Fruit fly (Drosophila melanogaster): ENCODE results near the gene Acsx4.

dm6 chr3R:19778065-19778800 lies 5.1 kb upstream of the Acsx4 start, which contains the start of gene Acsx2:
- TF ChIP-seq CG34367 (tag; optimal IDR thresholded peaks at IDR 0.05) (no peak), CG15710 (tag; optimal IDR thresholded peaks at IDR 0.05) (no peak), Ets98B (GFP tag; IDR thresholded peaks at IDR 0.05) (no peak), Pif1A (GFP tag; optimal IDR thresholded peaks at IDR 0.05) (no peak), CG9948 (tag; optimal IDR thresholded peaks at IDR 0.05) (no peak), CG8159 (tag; optimal IDR thresholded peaks at IDR 0.05) (no peak), CG8301 (tag; optimal IDR thresholded peaks at IDR 0.05) (no peak)
